Worm (Caenorhabditis elegans): ENCODE measurements around the gene K07H8.9.

DNA sequence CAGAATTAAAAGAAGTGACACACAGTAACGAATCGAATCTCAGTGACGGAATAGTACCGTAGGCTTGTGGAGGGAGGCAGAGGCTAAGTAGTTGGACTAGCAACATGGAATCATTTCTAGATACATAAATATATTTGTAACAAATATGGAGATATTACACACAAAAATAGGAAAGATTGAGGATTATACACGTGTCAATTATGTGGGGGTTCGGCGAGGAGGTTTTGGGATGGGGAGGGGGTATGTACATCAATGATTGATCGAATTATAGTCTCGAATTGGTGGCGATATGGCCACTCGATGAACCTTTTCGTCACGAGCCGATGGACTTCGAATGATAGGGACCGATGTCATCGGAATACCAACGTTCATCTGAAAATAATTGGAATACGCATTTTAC, 21.1 kb upstream of the K07H8.9 start:
- TF ChIP-seq pha-4 (GFP tag; IDR thresholded peaks at IDR 0.05) (no peak), pha-4 (tag; optimal IDR thresholded peaks at IDR 0.05) (no peak), unc-62 (GFP tag; optimal IDR thresholded peaks at IDR 0.05 in 1 of 2) (no peak), unc-62 (tag; optimal IDR thresholded peaks at IDR 0.05) (no peak), nhr-48 (tag; optimal IDR thresholded peaks at IDR 0.05) (no peak), dve-1 (tag; optimal IDR thresholded peaks at IDR 0.05; ENCODE audit: insufficient read depth) (no peak), saeg-2 (GFP tag; IDR thresholded peaks at IDR 0.05) (no peak), unc-39 (tag; optimal IDR thresholded peaks at IDR 0.05) (no peak), lsy-2 (tag; optimal IDR thresholded peaks at IDR 0.05) (no peak), aha-1 (tag) (no peak), aly-2 (tag; optimal IDR thresholded peaks at IDR 0.05) (no peak), D1046.2 (GFP tag; IDR thresholded peaks at IDR 0.05) (no peak), snpc-4 (tag; optimal IDR thresholded peaks at IDR 0.05) (no peak), nhr-11 (tag; optimal IDR thresholded peaks at IDR 0.05) (no peak), lim-7 (GFP tag; IDR thresholded peaks at IDR 0.05) (no peak)
